Worm (Caenorhabditis elegans) whole organism, L3 larva: ENCODE measurements around the gene H11E01.3.

Source experiments
- ceh-82 ChIP-seq: fragments of 150-350 bp; optimal IDR thresholded peaks from 2 replicates; lab custom pipeline; 2014; ENCODE audit warnings: missing biosample characterization, missing genetic modification characterization
- fos-1 ChIP-seq: fragments of 150-350 bp; optimal IDR thresholded peaks from 2 replicates; lab custom pipeline; 2014; ENCODE audit warnings: missing biosample characterization, missing genetic modification characterization
- nhr-25 ChIP-seq: sonication (generic microtip); optimal IDR thresholded peaks from 2 replicates; lab custom pipeline; 2017; ENCODE audit warnings: missing biosample characterization, missing genetic modification characterization
- nhr-76 ChIP-seq: fragments of 150-350 bp; sonication (generic microtip); optimal IDR thresholded peaks from 5 replicates; lab custom pipeline; 2014; ENCODE audit warnings: missing biosample characterization, missing genetic modification characterization
- ztf-11 ChIP-seq: fragments of 150-350 bp; optimal IDR thresholded peaks from 2 replicates; lab custom pipeline; 2014; ENCODE audit warnings: missing biosample characterization, missing genetic modification characterization

DNA sequence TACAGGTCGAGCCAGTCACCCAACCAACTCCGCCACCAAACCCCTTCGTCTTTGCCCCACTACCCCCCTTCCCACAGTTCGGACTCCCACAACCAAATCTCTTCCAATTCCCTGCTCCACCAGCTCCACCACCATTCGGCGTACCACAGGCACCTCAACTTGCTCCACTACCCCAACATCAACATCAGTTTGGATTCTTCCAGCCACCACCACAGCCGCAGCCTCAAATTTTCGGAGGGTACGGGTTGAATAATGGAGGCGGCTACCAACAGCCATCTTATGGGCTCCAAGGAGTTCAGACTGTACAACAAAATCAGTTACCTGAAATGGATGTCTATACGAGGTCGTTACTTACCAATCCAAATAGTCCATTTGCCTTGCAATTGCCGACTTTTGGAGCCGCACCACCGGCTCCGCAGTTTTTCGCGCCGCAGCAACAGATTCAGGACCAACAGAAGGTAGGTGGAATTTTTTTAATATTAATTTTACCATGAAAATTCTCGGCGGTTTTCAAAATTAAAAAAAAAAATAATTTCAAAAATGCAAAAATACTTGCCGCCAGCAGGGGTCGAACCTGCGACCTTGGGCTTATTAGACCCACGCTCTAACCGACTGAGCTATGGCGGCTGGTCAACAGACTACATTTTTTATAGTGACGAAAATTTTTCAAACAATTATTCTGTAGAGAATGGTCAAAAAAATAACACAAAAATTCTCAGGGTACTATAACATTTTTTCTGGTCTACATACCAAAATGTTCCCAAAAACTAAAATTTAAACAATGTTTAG is 15.4 kb upstream of the H11E01.3 start:
- TF ChIP-seq ztf-11 (tag; lab: Kevin White, UChicago) (no peak), ceh-82 (tag; lab: Kevin White, UChicago) (no peak), nhr-76 (tag; lab: Kevin White, UChicago) (no peak), fos-1 (no peak), nhr-25 (tag; lab: Kevin White, UChicago) (no peak)
